Fruit fly (Drosophila melanogaster): ENCODE measurements around the gene robo2.

Gene robo2

dm6 chr2L:1439790-1440422 lies 19.7 kb upstream of the robo2 start (continued):
- TF ChIP-seq tap (tag; optimal IDR thresholded peaks at IDR 0.05) (peak; percentile 38), CG8089 (GFP tag; optimal IDR thresholded peaks at IDR 0.05) (peak; percentile 76), cwo (GFP tag; optimal IDR thresholded peaks at IDR 0.05) (peak; percentile 37), nerfin-1 (tag; optimal IDR thresholded peaks at IDR 0.05) (peak; percentile 65), wek (GFP tag; optimal IDR thresholded peaks at IDR 0.05) (peak; percentile 59), Fer1 (GFP tag; optimal IDR thresholded peaks at IDR 0.05) (peak; percentile 38), fu2 (GFP tag; optimal IDR thresholded peaks at IDR 0.05) (no peak), CG30403 (GFP tag; optimal IDR thresholded peaks at IDR 0.05) (peak; percentile 73), ken (GFP tag; IDR thresholded peaks at IDR 0.05) (peak; percentile 65; the same call in 1 of the 3 replicates), NFAT (GFP tag; IDR thresholded peaks at IDR 0.05) (no peak), CG13624 (GFP tag; optimal IDR thresholded peaks at IDR 0.05) (peak; percentile 22), dmrt11E (tag; optimal IDR thresholded peaks at IDR 0.05) (peak; percentile 81), crc (GFP tag; optimal IDR thresholded peaks at IDR 0.05) (no peak), kah (GFP tag; optimal IDR thresholded peaks at IDR 0.05) (peak; percentile 21), dysf (GFP tag; IDR thresholded peaks at IDR 0.05) (peak; percentile 54; the same call in 1 of the 3 replicates), jumu (GFP tag; optimal IDR thresholded peaks at IDR 0.05) (peak; percentile 70), CG11560 (tag; IDR thresholded peaks at IDR 0.05) (no peak), CG4820 (GFP tag; optimal IDR thresholded peaks at IDR 0.05) (peak; percentile 66), CG17385 (GFP tag; optimal IDR thresholded peaks at IDR 0.05) (peak; percentile 57), Ssrp (tag; optimal IDR thresholded peaks at IDR 0.05) (peak; percentile 77), tna (GFP tag; IDR thresholded peaks at IDR 0.05; ENCODE audit: partially characterized antibody) (no peak), tgo (GFP tag; IDR thresholded peaks at IDR 0.05) (peak; percentile 43; the same call in 2 of the 3 replicates), CG17361 (GFP tag; IDR thresholded peaks at IDR 0.05) (peak; percentile 86), bowl (GFP tag; IDR thresholded peaks at IDR 0.05) (no peak), CG8359 (GFP tag; optimal IDR thresholded peaks at IDR 0.05; ENCODE audit: borderline replicate concordance) (peak; percentile 61), Awh (GFP tag; IDR thresholded peaks at IDR 0.05) (peak; percentile 54), Elba2 (GFP tag; optimal IDR thresholded peaks at IDR 0.05) (no peak), HmgZ (tag; optimal IDR thresholded peaks at IDR 0.05) (no peak), CG7556 (GFP tag; optimal IDR thresholded peaks at IDR 0.05) (peak; percentile 77), odd (GFP tag; optimal IDR thresholded peaks at IDR 0.05) (peak; percentile 54), CG13894 (tag; optimal IDR thresholded peaks at IDR 0.05) (no peak), Gsc (GFP tag; IDR thresholded peaks at IDR 0.05) (no peak), CG9215 (GFP tag; IDR thresholded peaks at IDR 0.05) (no peak), sr (GFP tag; IDR thresholded peaks at IDR 0.05) (no peak), B-H2 (GFP tag; optimal IDR thresholded peaks at IDR 0.05) (no peak), CG12659 (GFP tag; optimal IDR thresholded peaks at IDR 0.05) (peak; percentile 51), CG16813 (GFP tag; IDR thresholded peaks at IDR 0.05; ENCODE audit: partially characterized antibody) (no peak), lbe (GFP tag; optimal IDR thresholded peaks at IDR 0.05) (no peak), bbx (GFP tag; IDR thresholded peaks at IDR 0.05; ENCODE audit: partially characterized antibody) (no peak), CG7987 (GFP tag; optimal IDR thresholded peaks at IDR 0.05) (no peak), Stat92E (GFP tag; optimal IDR thresholded peaks at IDR 0.05) (peak in 1 of 3 experiments; percentile 65), gt (GFP tag; IDR thresholded peaks at IDR 0.05) (0 out of 2 replicates have a peak, but pooled peaks have one; percentile 27), CkIIα-i1 (GFP tag; IDR thresholded peaks at IDR 0.05) (no peak), D (optimal IDR thresholded peaks at IDR 0.05) (no peak), D (GFP tag; optimal IDR thresholded peaks at IDR 0.05) (peak; percentile 87), CG17912 (GFP tag; optimal IDR thresholded peaks at IDR 0.05) (no peak), so (GFP tag; IDR thresholded peaks at IDR 0.05) (no peak), NfI (GFP tag; optimal IDR thresholded peaks at IDR 0.05) (peak; percentile 65), CG3847 (GFP tag; IDR thresholded peaks at IDR 0.05) (no peak), ewg (GFP tag; optimal IDR thresholded peaks at IDR 0.05) (peak; percentile 72)
